Fruit fly (Drosophila melanogaster): ENCODE results near the gene CG17681.
A peak's percentile ranks its signal among the peaks of the same experiment; 100 is the strongest.

Gene CG17681

dm6 chr2L:18141471-18142345 is 11.2 kb upstream of the CG17681 start (continued):
- TF ChIP-seq Mes4 (GFP tag; optimal IDR thresholded peaks at IDR 0.05) (peak; percentile 23), CG17802 (tag; optimal IDR thresholded peaks at IDR 0.05) (peak; percentile 4), nerfin-2 (GFP tag; IDR thresholded peaks at IDR 0.05; ENCODE audit: partially characterized antibody) (0 out of 2 replicates have a peak, but pooled peaks have one; percentile 28), bbx (GFP tag; IDR thresholded peaks at IDR 0.05; ENCODE audit: partially characterized antibody) (peak; percentile 47; the same call in 1 of the 2 replicates), BEAF-32 (GFP tag; optimal IDR thresholded peaks at IDR 0.05) (no peak), Dref (GFP tag; IDR thresholded peaks at IDR 0.05) (no peak), CG8290 (GFP tag; optimal IDR thresholded peaks at IDR 0.05) (peak; percentile 12), CG8290 (tag; optimal IDR thresholded peaks at IDR 0.05) (peak in 1 of 2 experiments; percentile 54), CG4404 (GFP tag; IDR thresholded peaks at IDR 0.05) (peak; percentile 18; the same call in 1 of the 2 replicates), CG30020 (tag; optimal IDR thresholded peaks at IDR 0.05) (no peak), CG2129 (GFP tag; IDR thresholded peaks at IDR 0.05; ENCODE audit: partially characterized antibody) (no peak), so (GFP tag; IDR thresholded peaks at IDR 0.05) (peak; percentile 64), bab2 (GFP tag; optimal IDR thresholded peaks at IDR 0.05) (peak; percentile 43), pzg (GFP tag; optimal IDR thresholded peaks at IDR 0.05) (no peak), CG5245 (GFP tag; optimal IDR thresholded peaks at IDR 0.05) (peak; percentile 4), tap (tag; optimal IDR thresholded peaks at IDR 0.05) (peak; percentile 46), corto (GFP tag; optimal IDR thresholded peaks at IDR 0.05) (no peak), Med (GFP tag) (peak; percentile 84), CG5953 (GFP tag; IDR thresholded peaks at IDR 0.05) (0 out of 2 replicates have a peak, but pooled peaks have one; percentile 12), CG14860 (GFP tag; IDR thresholded peaks at IDR 0.05; ENCODE audit: partially characterized antibody) (no peak), Vsx1 (GFP tag; optimal IDR thresholded peaks at IDR 0.05) (peak; percentile 29), esg (GFP tag; conservative IDR thresholded peaks at IDR 0.05) (no peak; the same call in 1 of the 2 replicates), Xrp1 (GFP tag; IDR thresholded peaks at IDR 0.05) (peak; percentile 57; the same call in 1 of the 2 replicates), Bteb2 (GFP tag; optimal IDR thresholded peaks at IDR 0.05) (peak; percentile 67), danr (GFP tag; IDR thresholded peaks at IDR 0.05) (0 out of 2 replicates have a peak, but pooled peaks have one; percentile 27), Dp (GFP tag; optimal IDR thresholded peaks at IDR 0.05) (no peak), emc (GFP tag; optimal IDR thresholded peaks at IDR 0.05) (peak; percentile 10), z (GFP tag; IDR thresholded peaks at IDR 0.05) (0 out of 3 replicates have a peak, but pooled peaks have one; percentile 43), CG17568 (GFP tag; optimal IDR thresholded peaks at IDR 0.05) (peak; percentile 59), Blimp-1 (GFP tag; optimal IDR thresholded peaks at IDR 0.05) (peak; percentile 68), nom (GFP tag; optimal IDR thresholded peaks at IDR 0.05) (peak; percentile 71), CG4854 (GFP tag; optimal IDR thresholded peaks at IDR 0.05) (no peak), ham (GFP tag; IDR thresholded peaks at IDR 0.05) (no peak), bcd (GFP tag; optimal IDR thresholded peaks at IDR 0.05) (peak; percentile 65), CG15601 (tag; optimal IDR thresholded peaks at IDR 0.05) (no peak), NK7.1 (GFP tag; optimal IDR thresholded peaks at IDR 0.05) (no peak), CG15696 (tag; optimal IDR thresholded peaks at IDR 0.05) (peak; percentile 27), vvl (GFP tag; IDR thresholded peaks at IDR 0.05) (peak; percentile 48; the same call in 1 of the 2 replicates), stwl (tag; optimal IDR thresholded peaks at IDR 0.05) (no peak), CG11560 (tag; IDR thresholded peaks at IDR 0.05) (peak; percentile 28; the same call in 1 of the 3 replicates), chn (GFP tag; optimal IDR thresholded peaks at IDR 0.05) (peak; percentile 55), CG9727 (GFP tag; optimal IDR thresholded peaks at IDR 0.05) (peak; percentile 68), salm (tag; optimal IDR thresholded peaks at IDR 0.05) (no peak), CG11504 (tag; optimal IDR thresholded peaks at IDR 0.05) (peak; percentile 97), CG9876 (GFP tag; optimal IDR thresholded peaks at IDR 0.05) (no peak), hb (GFP tag; IDR thresholded peaks at IDR 0.05; ENCODE audit: partially characterized antibody) (no peak), CG4617 (GFP tag; optimal IDR thresholded peaks at IDR 0.05; ENCODE audit: borderline replicate concordance) (peak; percentile 4)

Data from whole organism, embryonic.